Fruit fly (Drosophila melanogaster): Measurements from ENCODE around the gene CG6126.

CG6126 gene

dm6 chr3R:16231385-16232307, 28.8 kb upstream of the CG6126 start:
- TF ChIP-seq psq (optimal IDR thresholded peaks at IDR 0.05) (no peak), EcR (GFP tag; optimal IDR thresholded peaks at IDR 0.05) (peak; percentile 7 to 60), CG8478 (optimal IDR thresholded peaks at IDR 0.05) (no peak), pan (optimal IDR thresholded peaks at IDR 0.05) (no peak), usp (GFP tag; optimal IDR thresholded peaks at IDR 0.05) (no peak), Dll (optimal IDR thresholded peaks at IDR 0.05) (no peak)

- TF ChIP-seq CG8478 (optimal IDR thresholded peaks at IDR 0.05) (no peak), Dll (optimal IDR thresholded peaks at IDR 0.05) (no peak), pan (optimal IDR thresholded peaks at IDR 0.05) (no peak), EcR (GFP tag; optimal IDR thresholded peaks at IDR 0.05) (no peak), usp (GFP tag; optimal IDR thresholded peaks at IDR 0.05) (no peak), psq (optimal IDR thresholded peaks at IDR 0.05) (no peak)
Measured at dm6 chr3R:16230080-16230670, 27.3 kb upstream of the CG6126 start.

DNA sequence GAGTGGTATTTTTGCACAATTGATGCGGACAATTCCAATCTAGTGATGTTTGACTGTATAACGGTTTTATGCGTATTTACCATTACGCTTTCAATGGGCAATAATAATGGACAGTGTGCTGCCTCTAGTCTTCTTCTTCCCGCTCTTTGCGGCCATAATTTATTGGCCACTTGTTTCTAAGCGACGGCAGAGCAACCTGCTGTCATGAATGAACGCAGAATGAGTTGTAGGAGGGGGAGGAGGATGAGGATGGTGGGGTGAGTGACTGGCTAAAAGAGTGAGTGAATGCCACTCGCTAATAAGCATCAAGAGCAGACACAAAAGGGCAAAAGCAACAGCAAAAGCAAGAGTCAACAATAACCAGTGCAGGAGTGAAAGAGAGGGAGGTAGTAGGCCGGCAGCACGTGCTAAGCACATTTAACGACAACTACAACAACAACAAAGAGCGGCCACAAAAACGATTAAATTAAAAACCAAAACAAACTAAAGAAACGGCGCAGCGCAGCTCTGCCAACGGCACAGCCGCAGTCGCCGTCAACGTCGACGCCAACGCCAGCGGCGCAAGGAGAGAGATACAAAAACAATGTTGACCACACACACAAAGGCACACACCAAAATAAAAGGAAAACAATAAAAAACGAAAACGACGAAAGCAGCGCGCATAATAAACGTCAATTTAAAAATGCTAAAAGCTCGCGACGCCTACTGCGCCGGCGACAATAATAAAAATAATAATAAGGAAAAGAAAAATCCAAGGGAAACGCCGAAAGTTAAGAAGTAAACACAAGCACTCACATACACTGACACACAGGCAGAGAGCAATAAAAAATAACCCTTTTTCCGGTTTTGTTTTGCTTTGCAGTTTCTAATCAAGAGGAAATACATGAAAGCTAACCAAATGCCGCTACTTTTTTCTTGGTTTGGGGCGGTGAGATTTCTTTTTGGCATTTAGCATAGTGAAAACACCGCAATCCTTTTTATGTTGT, 26.1 kb upstream of the CG6126 start:
- TF ChIP-seq Dll (optimal IDR thresholded peaks at IDR 0.05) (no peak), CG8478 (optimal IDR thresholded peaks at IDR 0.05) (no peak), usp (GFP tag; optimal IDR thresholded peaks at IDR 0.05) (no peak), pan (optimal IDR thresholded peaks at IDR 0.05) (no peak), EcR (GFP tag; optimal IDR thresholded peaks at IDR 0.05) (no peak), psq (optimal IDR thresholded peaks at IDR 0.05) (no peak)

DNA sequence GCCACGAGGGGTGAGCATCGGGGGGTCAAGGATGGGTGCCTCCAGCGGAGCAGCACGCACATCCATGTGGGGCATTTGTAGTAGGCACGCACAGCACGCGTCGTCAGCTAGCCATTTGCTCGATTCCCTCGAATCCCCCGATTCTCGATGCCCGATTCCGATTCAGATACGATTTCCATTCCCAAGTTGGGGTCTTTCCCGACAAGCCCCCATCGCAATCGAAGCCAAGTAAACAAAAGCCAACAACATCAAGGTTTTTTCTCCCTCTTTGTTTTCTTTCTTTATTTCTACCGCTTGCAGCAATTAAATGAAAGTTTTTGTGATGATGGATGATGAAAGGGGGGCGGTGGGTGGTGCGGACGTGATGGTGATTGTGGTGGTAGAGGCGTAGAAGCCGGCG, 24.2 kb upstream of the CG6126 start:
- TF ChIP-seq pan (optimal IDR thresholded peaks at IDR 0.05): no peak
- no peak for TF ChIP-seq psq (optimal IDR thresholded peaks at IDR 0.05)
- no peak for TF ChIP-seq EcR (GFP tag; optimal IDR thresholded peaks at IDR 0.05)
- no peak for TF ChIP-seq Dll (optimal IDR thresholded peaks at IDR 0.05)

- TF ChIP-seq CG8478 (optimal IDR thresholded peaks at IDR 0.05): no peak
- no peak for TF ChIP-seq Dll (optimal IDR thresholded peaks at IDR 0.05)
- no peak for TF ChIP-seq usp (GFP tag; optimal IDR thresholded peaks at IDR 0.05)
- TF ChIP-seq psq (optimal IDR thresholded peaks at IDR 0.05): no peak
- no peak for TF ChIP-seq EcR (GFP tag; optimal IDR thresholded peaks at IDR 0.05)
- no peak for TF ChIP-seq pan (optimal IDR thresholded peaks at IDR 0.05)
Measured at dm6 chr3R:16225760-16226159, 22.9 kb upstream of the CG6126 start.

dm6 chr3R:16225351-16225750, 22.5 kb upstream of the CG6126 start, which contains the start of gene tara:
Gene tara (plus strand): TSS chr3R:16225651.
- TF ChIP-seq pan (optimal IDR thresholded peaks at IDR 0.05) (no peak), CG8478 (optimal IDR thresholded peaks at IDR 0.05) (no peak), usp (GFP tag; optimal IDR thresholded peaks at IDR 0.05) (no peak), psq (optimal IDR thresholded peaks at IDR 0.05) (no peak), Dll (optimal IDR thresholded peaks at IDR 0.05) (no peak), EcR (GFP tag; optimal IDR thresholded peaks at IDR 0.05) (no peak)

dm6 chr3R:16224415-16225165, 21.7 kb upstream of the CG6126 start:
- TF ChIP-seq usp (GFP tag; optimal IDR thresholded peaks at IDR 0.05) (no peak), EcR (GFP tag; optimal IDR thresholded peaks at IDR 0.05) (peak in 1 of 2 experiments; percentile 26), Dll (optimal IDR thresholded peaks at IDR 0.05) (peak; percentile 96), CG8478 (optimal IDR thresholded peaks at IDR 0.05) (no peak)

dm6 chr3R:16223252-16224037, 20.6 kb upstream of the CG6126 start:
- TF ChIP-seq CG8478 (optimal IDR thresholded peaks at IDR 0.05) (no peak), Dll (optimal IDR thresholded peaks at IDR 0.05) (no peak)

DNA sequence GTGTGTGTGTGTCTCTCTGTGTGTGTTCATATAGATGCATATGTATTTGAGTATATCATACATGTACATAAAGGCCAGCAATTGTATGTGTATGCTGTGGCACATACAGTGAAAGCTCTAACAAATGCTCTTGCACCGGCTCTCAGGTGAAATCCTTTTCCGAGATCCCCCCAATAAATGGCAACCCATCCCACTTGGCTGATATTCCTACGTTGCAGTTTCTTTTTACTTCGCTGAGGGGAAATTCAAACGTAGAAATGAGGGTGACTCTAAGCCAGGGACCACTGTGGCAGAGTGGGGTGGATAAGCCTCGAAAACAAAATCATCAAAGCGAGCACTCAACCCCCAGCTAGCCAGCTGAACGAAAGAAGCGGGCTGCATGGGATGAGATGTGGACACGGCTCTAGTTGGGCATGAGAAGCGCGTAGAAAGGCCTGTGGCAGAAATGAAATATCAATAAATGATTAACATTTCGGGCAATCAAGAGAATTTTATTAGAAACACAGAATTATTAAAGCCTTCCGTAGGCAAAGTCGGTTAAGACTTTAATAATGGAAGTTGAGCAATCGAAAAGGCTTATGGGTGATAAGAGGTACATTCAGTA, 19.5 kb upstream of the CG6126 start:
- no peak for TF ChIP-seq usp (GFP tag; optimal IDR thresholded peaks at IDR 0.05)
- peak in 1 of 2 experiments; percentile 83 for TF ChIP-seq EcR (GFP tag; optimal IDR thresholded peaks at IDR 0.05)

All from whole organism.